Worm (Caenorhabditis elegans) whole organism, L1 larva: ENCODE results near the gene C50F7.9.
A peak's percentile ranks its signal among the peaks of the same experiment; 100 is the strongest.

Experiments
- ceh-90 ChIP-seq: sonication (generic microtip); optimal IDR thresholded peaks from 2 replicates; lab custom pipeline; 2016; ENCODE audit warnings: missing genetic modification characterization, missing compliant biosample characterization
- elt-2 ChIP-seq: sonication (generic microtip); optimal IDR thresholded peaks from 2 replicates; lab custom pipeline; 2016; ENCODE audit warnings: missing genetic modification characterization, mild to moderate bottlenecking, inconsistent platforms, missing compliant biosample characterization, missing genetic modification reagents
- fkh-10 ChIP-seq: sonication (generic microtip); optimal IDR thresholded peaks from 2 replicates; lab custom pipeline; 2017; ENCODE audit warnings: missing biosample characterization, missing genetic modification reagents, missing genetic modification characterization
- jun-1 ChIP-seq: fragments of 150-350 bp; optimal IDR thresholded peaks from 2 replicates; lab custom pipeline; 2014; ENCODE audit warnings: missing biosample characterization, missing genetic modification reagents, missing genetic modification characterization
- lsy-2 ChIP-seq, 2 experiments: fragments of 150-350 bp; optimal IDR thresholded peaks; 2 replicates each; lab custom pipeline; 2014; ENCODE audit warnings: missing biosample characterization in 2 of 2, missing genetic modification characterization in 2 of 2
- nhr-11 ChIP-seq: fragments of 150-350 bp; optimal IDR thresholded peaks from 2 replicates; lab custom pipeline; 2014; ENCODE audit warnings: missing biosample characterization, missing genetic modification characterization
- nhr-47 ChIP-seq: sonication (generic microtip); optimal IDR thresholded peaks from 2 replicates; lab custom pipeline; 2016; ENCODE audit warnings: mild to moderate bottlenecking, missing genetic modification characterization, moderate library complexity, missing compliant biosample characterization
- nhr-84 ChIP-seq: sonication (generic microtip); optimal IDR thresholded peaks from 2 replicates; lab custom pipeline; 2017; ENCODE audit warnings: missing biosample characterization, missing genetic modification characterization
- snpc-4 ChIP-seq: fragments of 150-350 bp; optimal IDR thresholded peaks from 2 replicates; lab custom pipeline; 2014; ENCODE audit warnings: missing biosample characterization, missing genetic modification characterization
- unc-30 ChIP-seq: sonication (generic microtip); optimal IDR thresholded peaks from 2 replicates; lab custom pipeline; 2017; ENCODE audit warnings: missing biosample characterization, missing genetic modification characterization

C50F7.9 gene

ce11 chrIV:7698320-7698719, 33.5 kb downstream of the C50F7.9 start, which contains the start of gene flp-13:
Gene flp-13 (minus strand): TSS chrIV:7698420.
- TF ChIP-seq jun-1 (tag; lab: Kevin White, UChicago), result no peak
- TF ChIP-seq unc-30 (tag; lab: Kevin White, UChicago), result no peak
- no peak for TF ChIP-seq snpc-4 (tag; lab: Kevin White, UChicago)
- no peak for TF ChIP-seq fkh-10
- no peak for TF ChIP-seq lsy-2 (tag; optimal IDR thresholded peaks at IDR 0.05; lab: Kevin White, UChicago)
- no peak for TF ChIP-seq nhr-47 (tag; lab: Kevin White, UChicago)
- TF ChIP-seq nhr-11 (tag; lab: Kevin White, UChicago), result no peak

ce11 chrIV:7692451-7692850, 39.4 kb downstream of the C50F7.9 start:
- TF ChIP-seq nhr-84 (tag; lab: Kevin White, UChicago) (no peak), ceh-90 (tag; lab: Kevin White, UChicago) (no peak)

- peak; percentile 74 for TF ChIP-seq elt-2 (tag; lab: Kevin White, UChicago)
- no peak for TF ChIP-seq nhr-11 (tag; lab: Kevin White, UChicago)
- TF ChIP-seq, all 84 proteins: peak for 1
Measured at ce11 chrIV:7689326-7689725, 42.5 kb downstream of the C50F7.9 start.
